Fruit fly (Drosophila melanogaster) whole organism, embryonic: ENCODE measurements around the gene CG1774.

ENCODE experiments used
- Awh ChIP-seq: fragments of 200-800 bp; sonication (Bioruptor generic); IDR thresholded peaks from 2 replicates; pipeline ENCODE4, ENCODE4 v1.3.6; 2022; ENCODE audit warnings: missing biosample characterization, missing genetic modification characterization
- CG12236 ChIP-seq: fragments of 200-800 bp; sonication (Bioruptor generic); optimal IDR thresholded peaks from 2 replicates; lab custom pipeline; 2016; ENCODE audit warnings: missing biosample characterization, missing genetic modification characterization
- CG1233 ChIP-seq: fragments of 200-800 bp; sonication (Bioruptor generic); optimal IDR thresholded peaks from 4 replicates; lab custom pipeline; 2018; ENCODE audit warnings: missing biosample characterization, mild to moderate bottlenecking, missing genetic modification characterization
- CG17802 ChIP-seq: fragments of 200-800 bp; sonication (Bioruptor generic); optimal IDR thresholded peaks from 2 replicates; lab custom pipeline; 2018; ENCODE audit warnings: missing biosample characterization, mild to moderate bottlenecking, missing genetic modification characterization, moderate library complexity
- CG18011 ChIP-seq: fragments of 200-800 bp; sonication (Bioruptor generic); optimal IDR thresholded peaks from 2 replicates; lab custom pipeline; 2017; ENCODE audit warnings: missing biosample characterization, missing genetic modification characterization, mild to moderate bottlenecking, moderate library complexity, missing genotype
- CG31224 ChIP-seq: fragments of 200-800 bp; sonication (Bioruptor generic); IDR thresholded peaks from 2 replicates; pipeline ENCODE4 v1.3.6; 2022; ENCODE audit warnings: missing biosample characterization, missing genetic modification characterization
- CG3163 ChIP-seq: fragments of 200-800 bp; sonication (Bioruptor generic); optimal IDR thresholded peaks from 3 replicates; lab custom pipeline; 2016; ENCODE audit warnings: missing biosample characterization, missing genetic modification characterization
- CG5180 ChIP-seq: fragments of 200-800 bp; sonication (Bioruptor generic); optimal IDR thresholded peaks from 3 replicates; lab custom pipeline; 2017; ENCODE audit warnings: missing biosample characterization, missing genetic modification characterization, mild to moderate bottlenecking, moderate library complexity, missing genetic modification reagents
- CG6683 ChIP-seq: fragments of 200-800 bp; sonication (Bioruptor generic); optimal IDR thresholded peaks from 2 replicates; lab custom pipeline; 2017; ENCODE audit warnings: missing biosample characterization, mild to moderate bottlenecking, missing genetic modification characterization, missing genetic modification reagents
- CG6854 ChIP-seq: fragments of 200-800 bp; sonication (Bioruptor generic); optimal IDR thresholded peaks from 3 replicates; lab custom pipeline; 2017; ENCODE audit warnings: missing biosample characterization, mild to moderate bottlenecking, missing genetic modification characterization
- CG7839 ChIP-seq: fragments of 200-800 bp; sonication (Bioruptor generic); optimal IDR thresholded peaks from 3 replicates; lab custom pipeline; 2018; ENCODE audit warnings: missing biosample characterization, mild to moderate bottlenecking, missing genetic modification characterization, moderate library complexity
- CG7928 ChIP-seq: fragments of 200-800 bp; sonication (Bioruptor generic); optimal IDR thresholded peaks from 2 replicates; lab custom pipeline; 2017; ENCODE audit warnings: missing biosample characterization, mild to moderate bottlenecking, missing genetic modification characterization
- CG7987 ChIP-seq: fragments of 200-800 bp; sonication (Bioruptor generic); optimal IDR thresholded peaks from 2 replicates; lab custom pipeline; 2018; ENCODE audit warnings: missing biosample characterization, mild to moderate bottlenecking, missing genetic modification characterization, moderate library complexity
- CG8478 ChIP-seq: fragments of >200 bp; optimal IDR thresholded peaks from 2 replicates; lab custom pipeline; 2018
- CHES-1-like ChIP-seq: fragments of 200-800 bp; sonication (Bioruptor generic); optimal IDR thresholded peaks from 2 replicates; lab custom pipeline; 2016; ENCODE audit warnings: missing biosample characterization, missing genetic modification characterization
- D19B ChIP-seq: fragments of 200-800 bp; sonication (Bioruptor generic); optimal IDR thresholded peaks from 2 replicates; lab custom pipeline; 2017; ENCODE audit warnings: missing biosample characterization, mild to moderate bottlenecking, missing genetic modification characterization
- Doc2 ChIP-seq: fragments of 200-800 bp; sonication (Bioruptor generic); IDR thresholded peaks from 2 replicates; pipeline ENCODE4 v1.3.6; 2022; ENCODE audit warnings: missing biosample characterization, missing genetic modification characterization
- Dp ChIP-seq: fragments of 200-800 bp; sonication (Bioruptor generic); optimal IDR thresholded peaks from 2 replicates; lab custom pipeline; 2018; ENCODE audit warnings: missing biosample characterization, mild to moderate bottlenecking, missing genetic modification characterization, moderate library complexity
- HLH3B ChIP-seq: fragments of 200-800 bp; sonication (Bioruptor generic); IDR thresholded peaks from 2 replicates; pipeline ENCODE4 v1.3.6; 2022; ENCODE audit warnings: missing biosample characterization, missing genetic modification characterization
- HmgD ChIP-seq: fragments of 200-800 bp; sonication (Bioruptor generic); optimal IDR thresholded peaks from 3 replicates; lab custom pipeline; 2016; ENCODE audit warnings: missing biosample characterization, missing genetic modification characterization
- Hr78 ChIP-seq, 2 experiments: fragments of 200-800 bp in 1 of 2; fragments of >200 bp in 1 of 2; sonication (Bioruptor generic) in 1 of 2; optimal IDR thresholded peaks; 2 replicates each; lab custom pipeline; 2017 to 2019; ENCODE audit warnings: missing biosample characterization in 2 of 2, missing genetic modification characterization in 2 of 2, mild to moderate bottlenecking in 1 of 2, moderate library complexity in 1 of 2
- Lpt ChIP-seq: fragments of >200 bp; optimal IDR thresholded peaks from 2 replicates; lab custom pipeline; 2018; ENCODE audit warnings: missing biosample characterization, missing genetic modification characterization
- Max ChIP-seq: fragments of 200-800 bp; sonication (Bioruptor generic); optimal IDR thresholded peaks from 2 replicates; lab custom pipeline; 2016; ENCODE audit warnings: missing biosample characterization, mild to moderate bottlenecking, missing genetic modification characterization
- Trl ChIP-seq, 3 experiments: fragments of >200 bp in 2 of 3; fragments of 200-800 bp in 1 of 3; sonication (Bioruptor generic) in 1 of 3; optimal IDR thresholded peaks; 2 replicates in 1 of 3; 3 replicates in 2 of 3; lab custom pipeline; 2016 to 2017; ENCODE audit warnings: missing biosample characterization in 1 of 3, missing genetic modification characterization in 1 of 3
- Usf ChIP-seq: fragments of 200-800 bp; sonication (Bioruptor generic); optimal IDR thresholded peaks from 2 replicates; lab custom pipeline; 2017; ENCODE audit warnings: missing genotype, missing biosample characterization, missing genetic modification characterization
- Vsx1 ChIP-seq: fragments of 200-800 bp; sonication (Bioruptor generic); optimal IDR thresholded peaks from 2 replicates; lab custom pipeline; 2017; ENCODE audit warnings: missing biosample characterization, mild to moderate bottlenecking, missing genetic modification characterization, missing genetic modification reagents
- YL-1 ChIP-seq: fragments of 200-800 bp; sonication (Bioruptor generic); optimal IDR thresholded peaks from 3 replicates; lab custom pipeline; 2017; ENCODE audit warnings: missing biosample characterization, mild to moderate bottlenecking, missing genetic modification characterization
- ato ChIP-seq: fragments of 200-800 bp; sonication (Bioruptor generic); IDR thresholded peaks from 2 replicates; pipeline ENCODE4 v1.3.6; 2022; ENCODE audit warnings: missing biosample characterization, missing genetic modification characterization; ENCODE audit not compliant: partially characterized antibody
- cas ChIP-seq: fragments of 200-800 bp; sonication (Bioruptor generic); IDR thresholded peaks from 2 replicates; pipeline ENCODE4 v1.3.6; 2022; ENCODE audit warnings: missing biosample characterization, missing genetic modification characterization
- ci ChIP-seq: fragments of 200-800 bp; sonication (Bioruptor generic); IDR thresholded peaks from 3 replicates; pipeline ENCODE4 v1.3.6; 2022; ENCODE audit warnings: missing biosample characterization, missing genetic modification characterization
- dmrt99B ChIP-seq: fragments of 200-800 bp; sonication (Bioruptor generic); optimal IDR thresholded peaks from 2 replicates; lab custom pipeline; 2018; ENCODE audit warnings: missing biosample characterization, mild to moderate bottlenecking, missing genetic modification characterization, moderate library complexity
- h ChIP-seq: fragments of >200 bp; optimal IDR thresholded peaks from 2 replicates; lab custom pipeline; 2017
- hth ChIP-seq: fragments of >200 bp; optimal IDR thresholded peaks from 2 replicates; lab custom pipeline; 2017; ENCODE audit warnings: inconsistent platforms
- insv ChIP-seq, 2 experiments: fragments of 200-800 bp; sonication (Bioruptor generic); optimal IDR thresholded peaks; 3 replicates each; lab custom pipeline; 2016 to 2018; ENCODE audit warnings: missing biosample characterization in 2 of 2, missing genetic modification characterization in 2 of 2
- ken ChIP-seq: fragments of 200-800 bp; sonication (Bioruptor generic); IDR thresholded peaks from 3 replicates; pipeline ENCODE4 v1.3.6; 2022; ENCODE audit warnings: missing biosample characterization, missing genetic modification characterization
- otp ChIP-seq: fragments of 200-800 bp; sonication (Bioruptor generic); IDR thresholded peaks from 3 replicates; pipeline ENCODE4, ENCODE4 v1.3.6; 2022; ENCODE audit warnings: missing biosample characterization, missing genetic modification characterization
- peb ChIP-seq: fragments of 200-800 bp; sonication (Bioruptor generic); IDR thresholded peaks from 2 replicates; pipeline ENCODE4 v1.3.6; 2022; ENCODE audit warnings: missing biosample characterization, missing genetic modification characterization
- phol ChIP-seq: fragments of 200-800 bp; sonication (Bioruptor generic); optimal IDR thresholded peaks from 3 replicates; lab custom pipeline; 2018; ENCODE audit warnings: missing biosample characterization, mild to moderate bottlenecking, missing genetic modification characterization, moderate library complexity
- ranshi ChIP-seq: fragments of 200-800 bp; sonication (Bioruptor generic); IDR thresholded peaks from 2 replicates; pipeline ENCODE4 v1.3.6; 2022; ENCODE audit warnings: missing biosample characterization, missing genetic modification characterization
- sc ChIP-seq, 3 experiments: fragments of >200 bp in 2 of 3; fragments of 200-800 bp in 1 of 3; sonication (Bioruptor generic) in 1 of 3; optimal IDR thresholded peaks; 2 replicates in 2 of 3; 3 replicates in 1 of 3; lab custom pipeline; 2017; ENCODE audit warnings: mild to moderate bottlenecking in 1 of 3, missing biosample characterization in 1 of 3, missing genetic modification characterization in 1 of 3, missing genetic modification reagents in 1 of 3
- seq ChIP-seq: fragments of 200-800 bp; sonication (Bioruptor generic); IDR thresholded peaks from 2 replicates; pipeline ENCODE4 v1.3.6; 2022; ENCODE audit warnings: missing biosample characterization, missing genetic modification characterization
- slp2 ChIP-seq: fragments of 200-800 bp; sonication (Bioruptor generic); optimal IDR thresholded peaks from 2 replicates; lab custom pipeline; 2016; ENCODE audit warnings: missing biosample characterization, missing genetic modification characterization
- stc ChIP-seq: fragments of 200-800 bp; sonication (Bioruptor generic); IDR thresholded peaks from 2 replicates; pipeline ENCODE4 v1.3.6; 2022; ENCODE audit warnings: missing biosample characterization, missing genetic modification characterization
- tna ChIP-seq: fragments of 200-800 bp; sonication (Bioruptor generic); IDR thresholded peaks from 2 replicates; pipeline ENCODE4 v1.3.6; 2022; ENCODE audit warnings: missing biosample characterization, missing genetic modification characterization; ENCODE audit not compliant: partially characterized antibody
- unc-4 ChIP-seq: fragments of 200-800 bp; sonication (Bioruptor generic); IDR thresholded peaks from 2 replicates; pipeline ENCODE4 v1.3.6; 2022; ENCODE audit warnings: missing biosample characterization, missing genetic modification characterization; ENCODE audit not compliant: partially characterized antibody
- vvl ChIP-seq: fragments of 200-800 bp; sonication (Bioruptor generic); IDR thresholded peaks from 2 replicates; pipeline ENCODE4 v1.3.6; 2022; ENCODE audit warnings: missing biosample characterization, missing genetic modification characterization
- wek ChIP-seq: fragments of 200-800 bp; sonication (Bioruptor generic); optimal IDR thresholded peaks from 3 replicates; lab custom pipeline; 2018; ENCODE audit warnings: missing biosample characterization, mild to moderate bottlenecking, missing genetic modification characterization, moderate library complexity
- z ChIP-seq: fragments of 200-800 bp; sonication (Bioruptor generic); IDR thresholded peaks from 3 replicates; pipeline ENCODE4 v1.3.6; 2022; ENCODE audit warnings: missing biosample characterization, missing genetic modification characterization
- zfh2 ChIP-seq: fragments of 200-800 bp; sonication (Bioruptor generic); optimal IDR thresholded peaks from 2 replicates; lab custom pipeline; 2016; ENCODE audit warnings: missing biosample characterization, missing genetic modification characterization

CG1774 gene

dm6 chr3R:31592256-31592879 is at the start of gene CG1774 (continued):
- TF ChIP-seq YL-1 (GFP tag; lab: Kevin White, UChicago) (peak; percentile 45), CG7928 (GFP tag; lab: Kevin White, UChicago) (peak; percentile 35), hth (no peak), Max (peak; percentile 68), Trl (optimal IDR thresholded peaks at IDR 0.05; lab: Kevin White, UChicago) (peak in 1 of 2 experiments; percentile 13), Trl (GFP tag; optimal IDR thresholded peaks at IDR 0.05; lab: Kevin White, UChicago) (peak; percentile 78), Hr78 (GFP tag; optimal IDR thresholded peaks at IDR 0.05; lab: Kevin White, UChicago) (no peak), Vsx1 (peak; percentile 51), vvl (GFP tag; lab: Robert Waterston, UW) (peak; percentile 83), CG31224 (GFP tag; lab: Robert Waterston, UW) (peak; percentile 72), ci (GFP tag; lab: Robert Waterston, UW) (peak; percentile 52; the same call in 1 of the 3 replicates), peb (no peak), CG5180 (GFP tag; lab: Kevin White, UChicago) (peak; percentile 16), sc (optimal IDR thresholded peaks at IDR 0.05; lab: Kevin White, UChicago) (no peak), sc (GFP tag; optimal IDR thresholded peaks at IDR 0.05; lab: Kevin White, UChicago) (no peak), zfh2 (GFP tag; lab: Kevin White, UChicago) (peak; percentile 89), ken (0 out of 3 replicates have a peak, but pooled peaks have one; percentile 36), CG18011 (GFP tag; lab: Kevin White, UChicago) (peak; percentile 12), CG1233 (GFP tag; lab: Kevin White, UChicago) (peak; percentile 72), slp2 (peak; percentile 63), CG7987 (peak; percentile 73), CG7839 (peak; percentile 85), seq (GFP tag; lab: Robert Waterston, UW) (peak; percentile 67), HmgD (GFP tag; lab: Kevin White, UChicago) (peak; percentile 47), tna (GFP tag; lab: Robert Waterston, UW) (no peak), otp (GFP tag; lab: Robert Waterston, UW) (peak; percentile 66; the same call in 2 of the 3 replicates), CG8478 (lab: Kevin White, UChicago) (no peak), HLH3B (GFP tag; lab: Robert Waterston, UW) (peak; percentile 72), Usf (GFP tag; lab: Kevin White, UChicago) (peak; percentile 35), CHES-1-like (GFP tag; lab: Kevin White, UChicago) (peak; percentile 82), ato (GFP tag; lab: Robert Waterston, UW) (no peak), Awh (GFP tag; lab: Robert Waterston, UW) (peak; percentile 47; the same call in 1 of the 2 replicates), phol (tag; lab: Kevin White, UChicago) (peak; percentile 67), z (no peak), D19B (GFP tag; lab: Kevin White, UChicago) (peak; percentile 67), dmrt99B (tag; lab: Kevin White, UChicago) (peak; percentile 72), unc-4 (GFP tag; lab: Robert Waterston, UW) (no peak), CG3163 (GFP tag; lab: Kevin White, UChicago) (peak; percentile 55), h (lab: Kevin White, UChicago) (no peak), CG17802 (tag; lab: Kevin White, UChicago) (peak; percentile 32), cas (peak; percentile 34; the same call in 1 of the 2 replicates), Dp (no peak), CG6854 (GFP tag; lab: Kevin White, UChicago) (peak; percentile 73), insv (GFP tag; optimal IDR thresholded peaks at IDR 0.05; lab: Kevin White, UChicago) (no peak), wek (GFP tag; lab: Kevin White, UChicago) (peak; percentile 4), Doc2 (GFP tag; lab: Robert Waterston, UW) (no peak), Lpt (no peak), CG6683 (peak; percentile 65), CG12236 (GFP tag; lab: Kevin White, UChicago) (peak; percentile 39), ranshi (peak; percentile 75), stc (GFP tag; lab: Robert Waterston, UW) (peak; percentile 71)
